Fruit fly (Drosophila melanogaster): ENCODE measurements around the gene Tudor-SN.

- TF ChIP-seq h (optimal IDR thresholded peaks at IDR 0.05) (no peak), ttk (optimal IDR thresholded peaks at IDR 0.05) (no peak), Myc (optimal IDR thresholded peaks at IDR 0.05) (no peak), psq (optimal IDR thresholded peaks at IDR 0.05) (no peak), insv (optimal IDR thresholded peaks at IDR 0.05) (no peak)
Observed at dm6 chr3L:263500-264377, 441 bp downstream of the Tudor-SN start.
